Worm (Caenorhabditis elegans): ENCODE measurements around the gene rps-4.

Gene rps-4

DNA sequence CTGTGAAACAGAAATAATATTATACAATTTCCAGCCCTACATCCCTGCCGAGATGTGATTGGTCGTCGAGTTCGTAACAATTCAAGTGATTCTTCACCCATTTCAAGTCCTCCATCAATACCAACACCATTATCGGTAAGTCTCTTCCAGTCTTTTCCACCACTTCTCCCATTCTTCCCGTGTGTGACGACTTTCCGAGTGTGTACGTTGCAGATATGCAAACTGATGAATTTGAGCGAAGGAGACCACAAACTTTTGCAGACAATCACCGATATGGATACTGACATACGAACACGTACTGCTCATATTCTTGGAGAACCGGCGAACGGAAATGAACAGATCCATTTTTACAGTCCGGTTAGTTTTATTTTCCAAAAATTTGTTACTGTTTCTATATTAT lies 33.0 kb downstream of the rps-4 start:
- no peak for TF ChIP-seq sem-2 (GFP tag; optimal IDR thresholded peaks at IDR 0.05)
- no peak for TF ChIP-seq zip-8 (tag; optimal IDR thresholded peaks at IDR 0.05)
- TF ChIP-seq hlh-1 (tag; optimal IDR thresholded peaks at IDR 0.05): no peak
- no peak for TF ChIP-seq lin-32 (GFP tag; optimal IDR thresholded peaks at IDR 0.05)
- no peak for TF ChIP-seq lsy-2 (tag; optimal IDR thresholded peaks at IDR 0.05)
- no peak for TF ChIP-seq nhr-76 (tag; optimal IDR thresholded peaks at IDR 0.05)
- TF ChIP-seq cnd-1 (tag; optimal IDR thresholded peaks at IDR 0.05): no peak
- no peak for TF ChIP-seq bed-3 (GFP tag; optimal IDR thresholded peaks at IDR 0.05)
- TF ChIP-seq mls-2 (tag; optimal IDR thresholded peaks at IDR 0.05): no peak
- no peak for TF ChIP-seq elt-3 (tag; optimal IDR thresholded peaks at IDR 0.05)
- TF ChIP-seq flh-1 (GFP tag; optimal IDR thresholded peaks at IDR 0.05): no peak
- no peak for TF ChIP-seq nhr-28 (tag; optimal IDR thresholded peaks at IDR 0.05)
- TF ChIP-seq sptf-1 (tag; optimal IDR thresholded peaks at IDR 0.05): no peak
- TF ChIP-seq nhr-2 (tag; optimal IDR thresholded peaks at IDR 0.05): no peak
- no peak for TF ChIP-seq drap-1 (GFP tag; optimal IDR thresholded peaks at IDR 0.05)
- TF ChIP-seq ceh-43 (GFP tag; optimal IDR thresholded peaks at IDR 0.05): no peak
- no peak for TF ChIP-seq pha-4 (tag; optimal IDR thresholded peaks at IDR 0.05)
- no peak for TF ChIP-seq nhr-237 (tag; optimal IDR thresholded peaks at IDR 0.05)
- no peak for TF ChIP-seq mep-1 (tag; optimal IDR thresholded peaks at IDR 0.05)

- TF ChIP-seq nhr-76 (tag; optimal IDR thresholded peaks at IDR 0.05) (no peak), zip-8 (tag; optimal IDR thresholded peaks at IDR 0.05) (peak; percentile 18), sem-2 (GFP tag; optimal IDR thresholded peaks at IDR 0.05) (no peak)
Observed at ce11 chrIV:7049672-7050206, 34.7 kb downstream of the rps-4 start, which contains the start of gene nhr-105. TSS of gene nhr-105 (plus strand) at chrIV:7050156.

DNA sequence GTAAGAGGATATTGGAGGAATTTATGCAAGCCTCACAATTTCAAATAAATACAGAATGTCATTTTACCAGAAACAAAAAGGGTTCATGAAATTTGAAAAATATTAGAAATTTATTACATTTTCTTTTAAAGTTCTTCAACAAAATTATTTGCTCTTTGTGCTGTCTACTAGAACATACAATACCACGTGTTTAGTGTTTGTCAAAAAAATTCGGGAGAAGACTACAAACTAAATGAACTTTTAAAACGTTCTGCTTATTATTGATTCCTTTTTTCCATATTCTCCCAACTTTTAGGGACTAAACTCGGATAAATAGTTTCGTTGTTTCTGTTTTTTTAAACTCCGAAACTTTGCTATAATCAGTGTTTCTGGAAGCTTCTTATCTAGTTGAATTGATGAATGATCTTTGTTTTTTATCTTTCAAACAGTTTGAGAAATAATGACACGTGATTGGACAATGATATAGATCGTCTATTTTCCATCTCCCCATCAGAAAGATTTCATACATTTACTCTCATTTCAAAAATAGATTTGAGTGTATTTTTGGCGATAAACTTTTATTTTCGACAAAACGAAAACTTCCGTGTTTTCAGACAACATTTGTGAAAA lies 35.7 kb downstream of the rps-4 start:
- no peak for TF ChIP-seq nhr-12 (tag; optimal IDR thresholded peaks at IDR 0.05)
- TF ChIP-seq ces-1 (GFP tag; optimal IDR thresholded peaks at IDR 0.05): no peak
- TF ChIP-seq elt-3 (tag; optimal IDR thresholded peaks at IDR 0.05): no peak
- no peak for TF ChIP-seq nhr-76 (tag; optimal IDR thresholded peaks at IDR 0.05)
- no peak for TF ChIP-seq cnd-1 (tag; optimal IDR thresholded peaks at IDR 0.05)
- no peak for TF ChIP-seq drap-1 (GFP tag; optimal IDR thresholded peaks at IDR 0.05)
- no peak for TF ChIP-seq mls-2 (tag; optimal IDR thresholded peaks at IDR 0.05)
- no peak for TF ChIP-seq sptf-1 (tag; optimal IDR thresholded peaks at IDR 0.05)
- TF ChIP-seq lsy-2 (tag; optimal IDR thresholded peaks at IDR 0.05): no peak
- TF ChIP-seq lin-13 (tag; optimal IDR thresholded peaks at IDR 0.05): no peak
- TF ChIP-seq elt-1 (tag; optimal IDR thresholded peaks at IDR 0.05; ENCODE audit: borderline replicate concordance, insufficient read depth): no peak
- TF ChIP-seq hlh-1 (tag; optimal IDR thresholded peaks at IDR 0.05): no peak
- no peak for TF ChIP-seq ceh-43 (GFP tag; optimal IDR thresholded peaks at IDR 0.05)
- no peak for TF ChIP-seq nhr-28 (tag; optimal IDR thresholded peaks at IDR 0.05)
- TF ChIP-seq ztf-11 (tag; optimal IDR thresholded peaks at IDR 0.05): no peak
- TF ChIP-seq unc-62 (GFP tag; optimal IDR thresholded peaks at IDR 0.05): no peak
- TF ChIP-seq bed-3 (GFP tag; optimal IDR thresholded peaks at IDR 0.05): no peak
- TF ChIP-seq pha-4 (tag; optimal IDR thresholded peaks at IDR 0.05): no peak

DNA sequence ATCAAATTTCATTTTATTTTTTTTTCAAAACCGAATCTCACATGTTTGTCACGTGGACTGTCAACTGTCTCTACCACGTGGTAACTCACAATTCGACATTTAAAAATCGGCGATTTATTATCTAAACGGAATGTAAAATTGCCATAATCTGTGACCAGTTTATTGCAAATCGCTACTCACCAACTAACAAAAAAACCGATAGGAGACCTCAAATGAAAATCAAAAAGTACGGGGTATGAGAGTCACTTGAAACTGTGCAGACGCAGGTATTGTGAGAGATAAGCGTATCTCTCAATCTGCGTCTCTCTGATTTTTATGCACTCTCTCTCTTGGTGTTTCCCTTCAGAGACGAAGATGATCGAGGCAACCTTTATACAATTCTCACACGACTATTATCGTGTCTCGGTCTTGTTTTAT lies 36.7 kb downstream of the rps-4 start:
- TF ChIP-seq lin-13 (tag; optimal IDR thresholded peaks at IDR 0.05): no peak
- TF ChIP-seq unc-62 (GFP tag; optimal IDR thresholded peaks at IDR 0.05): peak; percentile 16
- peak; percentile 69 for TF ChIP-seq elt-3 (tag; optimal IDR thresholded peaks at IDR 0.05)
- peak; percentile 1 for TF ChIP-seq unc-120 (tag; optimal IDR thresholded peaks at IDR 0.05; ENCODE audit: poor library complexity, severe bottlenecking)
- TF ChIP-seq snpc-4 (tag; optimal IDR thresholded peaks at IDR 0.05): no peak
- TF ChIP-seq elt-1 (tag; optimal IDR thresholded peaks at IDR 0.05; ENCODE audit: borderline replicate concordance, insufficient read depth): no peak
- no peak for TF ChIP-seq tbx-8 (GFP tag; optimal IDR thresholded peaks at IDR 0.05)
- no peak for TF ChIP-seq lsy-2 (tag; optimal IDR thresholded peaks at IDR 0.05)
- no peak for TF ChIP-seq pha-4 (tag; optimal IDR thresholded peaks at IDR 0.05)

DNA sequence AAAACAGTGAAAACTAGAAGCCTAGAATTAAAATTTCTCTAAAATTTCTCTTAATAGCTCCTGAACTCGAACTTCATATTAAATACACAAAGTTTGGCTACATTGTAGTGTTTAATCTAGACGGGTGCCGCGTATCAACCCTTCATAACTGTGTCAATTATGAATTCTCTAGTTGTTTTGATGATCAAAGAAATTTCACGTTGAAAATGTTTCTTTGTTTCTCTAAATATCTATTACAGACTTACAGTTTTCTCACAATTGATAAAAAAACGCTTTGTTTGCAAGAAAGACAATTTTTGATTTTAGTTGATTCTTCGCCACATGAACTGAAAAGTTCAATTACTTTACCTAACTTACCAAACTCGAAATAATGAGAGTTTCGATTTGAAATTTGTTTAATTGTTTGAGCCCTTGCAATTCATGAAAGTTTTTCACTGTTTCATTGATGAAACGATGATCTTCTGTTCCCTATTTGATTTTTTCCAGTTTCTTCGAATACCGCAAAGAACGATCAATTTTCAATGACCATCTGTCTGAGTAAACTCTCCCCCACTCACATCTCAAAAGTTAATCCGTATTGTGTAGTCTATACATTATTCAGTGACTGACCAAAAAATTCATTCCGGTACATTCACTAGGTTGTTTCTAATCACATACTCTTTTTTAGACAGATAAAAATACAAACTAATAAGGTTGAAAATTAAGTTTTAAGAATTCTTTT lies 37.7 kb downstream of the rps-4 start:
- no peak for TF ChIP-seq bed-3 (GFP tag; optimal IDR thresholded peaks at IDR 0.05)
- no peak for TF ChIP-seq ham-2 (GFP tag; optimal IDR thresholded peaks at IDR 0.05)
- TF ChIP-seq nhr-2 (tag; optimal IDR thresholded peaks at IDR 0.05): no peak
- TF ChIP-seq flh-1 (GFP tag; optimal IDR thresholded peaks at IDR 0.05): no peak
- no peak for TF ChIP-seq hlh-1 (tag; optimal IDR thresholded peaks at IDR 0.05)
- TF ChIP-seq zip-8 (tag; optimal IDR thresholded peaks at IDR 0.05): no peak
- TF ChIP-seq unc-62 (GFP tag; optimal IDR thresholded peaks at IDR 0.05): no peak
- no peak for TF ChIP-seq cnd-1 (tag; optimal IDR thresholded peaks at IDR 0.05)
- no peak for TF ChIP-seq unc-120 (tag; optimal IDR thresholded peaks at IDR 0.05; ENCODE audit: poor library complexity, severe bottlenecking)
- TF ChIP-seq tbx-8 (GFP tag; optimal IDR thresholded peaks at IDR 0.05): no peak
- TF ChIP-seq nhr-237 (tag; optimal IDR thresholded peaks at IDR 0.05): no peak
- TF ChIP-seq pha-4 (tag; optimal IDR thresholded peaks at IDR 0.05): no peak

Data from whole organism, mixed stage, embryonic.